Worm (Caenorhabditis elegans) whole organism, L1 larva: Measurements from ENCODE around the gene F20B6.10.

Experiments used
- C16A3.4 ChIP-seq: fragments of 150-350 bp; optimal IDR thresholded peaks from 2 replicates; lab custom pipeline; 2014; ENCODE audit warnings: missing biosample characterization, missing genetic modification characterization
- C34B4.2 ChIP-seq: sonication (generic microtip); optimal IDR thresholded peaks from 2 replicates; lab custom pipeline; 2017; ENCODE audit warnings: mild to moderate bottlenecking, missing genetic modification characterization, missing compliant biosample characterization
- aha-1 ChIP-seq: fragments of 150-350 bp; optimal IDR thresholded peaks from 2 replicates; lab custom pipeline; 2014; ENCODE audit warnings: missing biosample characterization, missing genetic modification characterization
- alr-1 ChIP-seq: fragments of 200-800 bp; sonication (Bioruptor generic); optimal IDR thresholded peaks from 2 replicates; lab custom pipeline; 2018; ENCODE audit warnings: borderline replicate concordance, mild to moderate bottlenecking, missing genetic modification characterization, missing compliant biosample characterization
- ama-1 ChIP-seq: fragments of 150-350 bp; optimal IDR thresholded peaks from 2 replicates; lab custom pipeline; 2014
- blmp-1 ChIP-seq: fragments of 150-350 bp; optimal IDR thresholded peaks from 2 replicates; lab custom pipeline; 2014; ENCODE audit warnings: missing biosample characterization, missing genetic modification characterization
- ceh-82 ChIP-seq, 3 experiments: fragments of 150-350 bp in 1 of 3; sonication (generic microtip) in 2 of 3; optimal IDR thresholded peaks; 2 replicates each; lab custom pipeline; 2014 to 2017; ENCODE audit warnings: missing biosample characterization in 3 of 3, missing genetic modification characterization in 3 of 3
- ceh-88 ChIP-seq: fragments of 200-800 bp; sonication (Bioruptor generic); IDR thresholded peaks from 2 replicates; pipeline ENCODE4 v1.3.6; 2022; ENCODE audit warnings: missing genetic modification characterization, missing compliant biosample characterization
- ces-1 ChIP-seq: fragments of 150-350 bp; optimal IDR thresholded peaks from 2 replicates; lab custom pipeline; 2014; ENCODE audit warnings: missing biosample characterization, missing genetic modification reagents, missing genetic modification characterization
- dsc-1 ChIP-seq: sonication (generic microtip); optimal IDR thresholded peaks from 2 replicates; lab custom pipeline; 2016; ENCODE audit warnings: mild to moderate bottlenecking, missing genetic modification characterization, missing compliant biosample characterization
- efl-3 ChIP-seq: fragments of 200-800 bp; sonication (Bioruptor generic); optimal IDR thresholded peaks from 2 replicates; lab custom pipeline; 2018; ENCODE audit warnings: mild to moderate bottlenecking, missing genetic modification characterization, missing compliant biosample characterization
- egl-13 ChIP-seq: sonication (generic microtip); optimal IDR thresholded peaks from 2 replicates; lab custom pipeline; 2016; ENCODE audit warnings: missing genotype, missing genetic modification reagents, missing genetic modification characterization, missing compliant biosample characterization
- elt-3 ChIP-seq, 6 experiments: fragments of 150-350 bp in 1 of 6; sonication (generic microtip); optimal IDR thresholded peaks; 2 replicates each; lab custom pipeline; 2017 to 2018; ENCODE audit warnings: missing biosample characterization in 6 of 6, missing genetic modification characterization in 6 of 6, inconsistent platforms in 1 of 6
- fkh-10 ChIP-seq: sonication (generic microtip); optimal IDR thresholded peaks from 2 replicates; lab custom pipeline; 2017; ENCODE audit warnings: missing biosample characterization, missing genetic modification reagents, missing genetic modification characterization
- fkh-8 ChIP-seq: sonication (generic microtip); optimal IDR thresholded peaks from 2 replicates; lab custom pipeline; 2016; ENCODE audit warnings: mild to moderate bottlenecking, missing genetic modification characterization, missing compliant biosample characterization
- grh-1 ChIP-seq: fragments of 200-800 bp; sonication (Bioruptor generic); IDR thresholded peaks from 2 replicates; pipeline ENCODE4 v1.3.6; 2022; ENCODE audit warnings: missing genetic modification reagents, missing genetic modification characterization, missing compliant biosample characterization
- hlh-4 ChIP-seq: sonication (generic microtip); optimal IDR thresholded peaks from 2 replicates; lab custom pipeline; 2016; ENCODE audit warnings: mild to moderate bottlenecking, missing genetic modification characterization, missing compliant biosample characterization
- hpl-2 ChIP-seq: fragments of 150-350 bp; optimal IDR thresholded peaks from 2 replicates; lab custom pipeline; 2014; ENCODE audit warnings: missing biosample characterization, missing genetic modification reagents, missing genetic modification characterization
- irx-1 ChIP-seq: sonication (generic microtip); optimal IDR thresholded peaks from 2 replicates; lab custom pipeline; 2016; ENCODE audit warnings: missing genetic modification characterization, missing compliant biosample characterization
- isw-1 ChIP-seq: fragments of 200-800 bp; sonication (Bioruptor generic); IDR thresholded peaks from 2 replicates; pipeline ENCODE4 v1.3.6; 2022; ENCODE audit warnings: missing genetic modification characterization, missing compliant biosample characterization
- jun-1 ChIP-seq: fragments of 150-350 bp; optimal IDR thresholded peaks from 2 replicates; lab custom pipeline; 2014; ENCODE audit warnings: missing biosample characterization, missing genetic modification reagents, missing genetic modification characterization
- lin-13 ChIP-seq: fragments of 150-350 bp; optimal IDR thresholded peaks from 2 replicates; lab custom pipeline; 2014; ENCODE audit warnings: missing biosample characterization, missing genetic modification reagents, missing genetic modification characterization
- lin-14 ChIP-seq: fragments of 200-800 bp; sonication (Bioruptor generic); optimal IDR thresholded peaks from 2 replicates; lab custom pipeline; 2018; ENCODE audit warnings: mild to moderate bottlenecking, missing genetic modification characterization, moderate library complexity, missing compliant biosample characterization
- lin-35 ChIP-seq, 2 experiments: fragments of 150-350 bp; optimal IDR thresholded peaks; 2 replicates each; lab custom pipeline; 2014; ENCODE audit warnings: missing biosample characterization in 2 of 2, missing genetic modification characterization in 2 of 2, missing genetic modification reagents in 2 of 2
- lin-39 ChIP-seq: fragments of 150-350 bp; optimal IDR thresholded peaks from 2 replicates; lab custom pipeline; 2014; ENCODE audit warnings: missing biosample characterization, missing genetic modification reagents, missing genetic modification characterization
- lsy-2 ChIP-seq, 2 experiments: fragments of 150-350 bp; optimal IDR thresholded peaks; 2 replicates each; lab custom pipeline; 2014; ENCODE audit warnings: missing biosample characterization in 2 of 2, missing genetic modification characterization in 2 of 2
- mdl-1 ChIP-seq, 2 experiments: fragments of 150-350 bp; optimal IDR thresholded peaks; 2 replicates each; lab custom pipeline; 2014 to 2017; ENCODE audit warnings: missing biosample characterization in 2 of 2, missing genetic modification characterization in 2 of 2, inconsistent platforms in 1 of 2
- mef-2 ChIP-seq: fragments of 150-350 bp; optimal IDR thresholded peaks from 2 replicates; lab custom pipeline; 2014; ENCODE audit warnings: missing biosample characterization, missing genetic modification characterization
- nhr-11 ChIP-seq: fragments of 150-350 bp; optimal IDR thresholded peaks from 2 replicates; lab custom pipeline; 2014; ENCODE audit warnings: missing biosample characterization, missing genetic modification characterization
- nhr-12 ChIP-seq: sonication (generic microtip); optimal IDR thresholded peaks from 2 replicates; lab custom pipeline; 2017; ENCODE audit warnings: missing biosample characterization, missing genetic modification characterization
- nhr-20 ChIP-seq: sonication (generic microtip); optimal IDR thresholded peaks from 2 replicates; lab custom pipeline; 2016; ENCODE audit warnings: mild to moderate bottlenecking, missing genetic modification characterization, missing compliant biosample characterization
- nhr-28 ChIP-seq: fragments of 150-350 bp; optimal IDR thresholded peaks from 2 replicates; lab custom pipeline; 2014; ENCODE audit warnings: missing biosample characterization, missing genetic modification characterization
- nhr-47 ChIP-seq: sonication (generic microtip); optimal IDR thresholded peaks from 2 replicates; lab custom pipeline; 2016; ENCODE audit warnings: mild to moderate bottlenecking, missing genetic modification characterization, moderate library complexity, missing compliant biosample characterization
- nhr-76 ChIP-seq: sonication (generic microtip); optimal IDR thresholded peaks from 2 replicates; lab custom pipeline; 2017; ENCODE audit warnings: missing biosample characterization, missing genetic modification characterization
- nhr-77 ChIP-seq: fragments of 150-350 bp; optimal IDR thresholded peaks from 2 replicates; lab custom pipeline; 2014; ENCODE audit warnings: missing biosample characterization, missing genetic modification characterization
- nhr-84 ChIP-seq: sonication (generic microtip); optimal IDR thresholded peaks from 2 replicates; lab custom pipeline; 2017; ENCODE audit warnings: missing biosample characterization, missing genetic modification characterization
- nhr-85 ChIP-seq: sonication (generic microtip); peaks from one replicate; lab custom pipeline; 2016; ENCODE audit warnings: missing genetic modification characterization, inconsistent platforms, missing compliant biosample characterization
- pax-3 ChIP-seq: fragments of 200-800 bp; sonication (Bioruptor generic); optimal IDR thresholded peaks from 2 replicates; lab custom pipeline; 2018; ENCODE audit warnings: mild to moderate bottlenecking, missing genetic modification characterization, moderate library complexity, missing compliant biosample characterization
- rnt-1 ChIP-seq: sonication (generic microtip); optimal IDR thresholded peaks from 2 replicates; lab custom pipeline; 2016; ENCODE audit warnings: mild to moderate bottlenecking, missing genetic modification characterization, moderate library complexity, missing compliant biosample characterization
- skn-1 ChIP-seq: fragments of 150-350 bp; optimal IDR thresholded peaks from 2 replicates; lab custom pipeline; 2014; ENCODE audit warnings: missing biosample characterization, missing genetic modification characterization
- snu-23 ChIP-seq: sonication (generic microtip); optimal IDR thresholded peaks from 2 replicates; lab custom pipeline; 2016; ENCODE audit warnings: missing genetic modification characterization, missing compliant biosample characterization
- sox-4 ChIP-seq: sonication (generic microtip); optimal IDR thresholded peaks from 2 replicates; lab custom pipeline; 2016; ENCODE audit warnings: missing genetic modification characterization, missing compliant biosample characterization
- sptf-1 ChIP-seq: fragments of 150-350 bp; optimal IDR thresholded peaks from 2 replicates; lab custom pipeline; 2014; ENCODE audit warnings: missing biosample characterization, missing genetic modification characterization
- sup-37 ChIP-seq: fragments of 200-800 bp; sonication (Bioruptor generic); optimal IDR thresholded peaks from 2 replicates; lab custom pipeline; 2018; ENCODE audit warnings: mild to moderate bottlenecking, missing genetic modification characterization, missing compliant biosample characterization
- tbx-2 ChIP-seq: sonication (generic microtip); optimal IDR thresholded peaks from 2 replicates; lab custom pipeline; 2016; ENCODE audit warnings: missing genetic modification characterization, missing compliant biosample characterization
- tlp-1 ChIP-seq: fragments of 150-350 bp; optimal IDR thresholded peaks from 2 replicates; lab custom pipeline; 2014; ENCODE audit warnings: missing biosample characterization, missing genetic modification characterization
- unc-130 ChIP-seq: fragments of 150-350 bp; optimal IDR thresholded peaks from 2 replicates; lab custom pipeline; 2017; ENCODE audit warnings: missing biosample characterization, missing genetic modification characterization, inconsistent platforms
- unc-62 ChIP-seq: fragments of 150-350 bp; optimal IDR thresholded peaks from 2 replicates; lab custom pipeline; 2014; ENCODE audit warnings: missing biosample characterization, missing genetic modification reagents, missing genetic modification characterization
- unc-86 ChIP-seq: sonication (generic microtip); optimal IDR thresholded peaks from 2 replicates; lab custom pipeline; 2016; ENCODE audit warnings: missing genetic modification characterization, missing compliant biosample characterization
- vab-15 ChIP-seq: sonication (generic microtip); optimal IDR thresholded peaks from 2 replicates; lab custom pipeline; 2017; ENCODE audit warnings: missing genotype, mild to moderate bottlenecking, missing genetic modification characterization, missing compliant biosample characterization
- zag-1 ChIP-seq: fragments of 150-350 bp; optimal IDR thresholded peaks from 2 replicates; lab custom pipeline; 2014; ENCODE audit warnings: missing biosample characterization, missing genetic modification characterization
- ztf-11 ChIP-seq, 2 experiments: sonication (generic microtip); optimal IDR thresholded peaks; 2 replicates each; lab custom pipeline; 2016 to 2017; ENCODE audit warnings: missing genetic modification characterization in 2 of 2, missing biosample characterization in 1 of 2, missing compliant biosample characterization in 1 of 2
- ztf-4 ChIP-seq: fragments of 150-350 bp; optimal IDR thresholded peaks from 2 replicates; lab custom pipeline; 2014; ENCODE audit warnings: missing biosample characterization, missing genetic modification characterization

The F20B6.10 gene

DNA sequence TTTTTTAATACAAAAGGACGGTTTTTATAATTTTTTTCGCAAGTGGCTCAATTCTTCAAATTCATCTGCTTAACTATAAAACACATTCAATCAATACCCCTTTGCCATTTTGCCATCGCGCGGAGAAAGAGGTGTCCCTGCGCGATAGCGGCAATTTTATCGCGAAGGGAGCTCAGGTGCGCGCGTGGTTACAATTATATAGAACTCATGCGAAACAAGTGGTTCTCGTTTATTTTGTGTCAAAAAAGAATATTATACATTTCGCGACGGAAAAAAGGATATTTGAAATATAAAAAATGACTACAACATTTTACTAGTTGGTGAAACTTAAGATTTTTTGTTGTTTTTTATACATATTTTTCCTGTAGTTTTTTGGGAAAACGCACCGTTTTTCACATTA lies 7.9 kb downstream of the F20B6.10 start (continued):
- peak; percentile 94 for TF ChIP-seq aha-1 (tag; lab: Kevin White, UChicago)
- TF ChIP-seq irx-1 (tag; lab: Kevin White, UChicago): peak; percentile 100
- peak; percentile 100 for TF ChIP-seq nhr-47 (tag; lab: Kevin White, UChicago)
- peak; percentile 85 for TF ChIP-seq nhr-12
- TF ChIP-seq dsc-1 (tag; lab: Kevin White, UChicago): peak; percentile 100
- peak; percentile 100 for TF ChIP-seq fkh-10 (GFP tag; lab: Kevin White, UChicago)
- TF ChIP-seq ztf-11 (tag; optimal IDR thresholded peaks at IDR 0.05; lab: Kevin White, UChicago): peak; percentile 78 to 99
- peak; percentile 95 for TF ChIP-seq nhr-76
- TF ChIP-seq mef-2: peak; percentile 88
- TF ChIP-seq ceh-88 (GFP tag; lab: Robert Waterston, UW): peak; percentile 98
- peak; percentile 27 for TF ChIP-seq ama-1
- TF ChIP-seq lin-39 (tag; lab: Kevin White, UChicago): peak; percentile 99
- peak; percentile 96 for TF ChIP-seq fkh-8 (tag; lab: Kevin White, UChicago)
- TF ChIP-seq hlh-4: peak; percentile 89
- peak; percentile 96 for TF ChIP-seq ces-1 (GFP tag; lab: Kevin White, UChicago)
- TF ChIP-seq mdl-1 (tag; optimal IDR thresholded peaks at IDR 0.05; lab: Kevin White, UChicago): peak in 1 of 2 experiments; percentile 95
- TF ChIP-seq jun-1 (tag; lab: Kevin White, UChicago): peak; percentile 100
- no peak for TF ChIP-seq alr-1 (tag; lab: Kevin White, UChicago)
- TF ChIP-seq ceh-82 (tag; optimal IDR thresholded peaks at IDR 0.05; lab: Kevin White, UChicago): peak; percentile 99 to 100 (median 100)
- TF ChIP-seq lin-14: peak; percentile 99
- peak; percentile 99 for TF ChIP-seq unc-86 (tag; lab: Kevin White, UChicago)
- TF ChIP-seq efl-3: peak; percentile 95
- peak; percentile 95 for TF ChIP-seq hpl-2 (GFP tag; lab: Kevin White, UChicago)
- TF ChIP-seq skn-1 (tag; lab: Kevin White, UChicago): peak; percentile 99
- peak; percentile 100 for TF ChIP-seq sox-4 (tag; lab: Kevin White, UChicago)
- peak; percentile 93 for TF ChIP-seq isw-1 (GFP tag; lab: Robert Waterston, UW)
- peak; percentile 99 for TF ChIP-seq ztf-4 (tag; lab: Kevin White, UChicago)
- peak; percentile 33 for TF ChIP-seq C34B4.2 (tag; lab: Kevin White, UChicago)
- peak; percentile 99 for TF ChIP-seq rnt-1 (tag; lab: Kevin White, UChicago)
- TF ChIP-seq tlp-1 (tag; lab: Kevin White, UChicago): no peak
- peak; percentile 95 for TF ChIP-seq unc-130
- peak; percentile 94 for TF ChIP-seq pax-3 (tag; lab: Kevin White, UChicago)

DNA sequence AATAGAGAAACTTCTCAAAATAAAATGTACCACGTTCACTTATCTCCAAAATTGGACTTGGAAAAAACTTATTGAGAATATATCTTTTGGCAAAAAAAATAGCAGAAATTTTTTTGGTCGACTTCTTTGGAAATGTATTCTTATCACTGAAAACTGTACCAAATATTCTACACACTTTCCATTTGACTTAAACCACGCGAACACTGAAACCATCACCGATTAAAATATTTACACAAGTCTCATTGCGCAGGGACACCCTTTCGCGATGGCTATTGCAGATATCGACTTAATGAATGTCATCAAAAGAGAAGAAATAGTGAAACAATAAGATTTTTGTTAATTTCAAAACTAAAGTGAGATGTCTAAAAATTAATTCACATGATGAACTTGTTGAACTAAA lies 8.5 kb downstream of the F20B6.10 start:
- TF ChIP-seq skn-1 (tag; lab: Kevin White, UChicago) (peak; percentile 27), ceh-82 (tag; optimal IDR thresholded peaks at IDR 0.05; lab: Kevin White, UChicago) (peak in 2 of 3 experiments; percentile 23 to 60), tlp-1 (tag; lab: Kevin White, UChicago) (no peak), nhr-84 (tag; lab: Kevin White, UChicago) (no peak), vab-15 (tag; lab: Kevin White, UChicago) (no peak), egl-13 (tag; lab: Kevin White, UChicago) (no peak), jun-1 (tag; lab: Kevin White, UChicago) (peak; percentile 74), ceh-88 (GFP tag; lab: Robert Waterston, UW) (no peak), nhr-85 (tag; lab: Kevin White, UChicago) (no peak), nhr-20 (tag; lab: Kevin White, UChicago) (no peak), tbx-2 (tag; lab: Kevin White, UChicago) (no peak), ces-1 (GFP tag; lab: Kevin White, UChicago) (no peak), blmp-1 (tag; lab: Kevin White, UChicago) (no peak), C16A3.4 (peak; percentile 29), nhr-77 (no peak), unc-62 (GFP tag; lab: Kevin White, UChicago) (no peak), sptf-1 (tag; lab: Kevin White, UChicago) (no peak), sup-37 (no peak), lsy-2 (tag; optimal IDR thresholded peaks at IDR 0.05; lab: Kevin White, UChicago) (peak in 1 of 2 experiments; percentile 17), lin-13 (no peak), nhr-11 (tag; lab: Kevin White, UChicago) (no peak), snu-23 (GFP tag; lab: Kevin White, UChicago) (no peak), zag-1 (no peak), elt-3 (tag; optimal IDR thresholded peaks at IDR 0.05; lab: Kevin White, UChicago) (peak in 2 of 6 experiments; percentile 47 to 52), nhr-28 (tag; lab: Kevin White, UChicago) (no peak), lin-35 (GFP tag; optimal IDR thresholded peaks at IDR 0.05; lab: Kevin White, UChicago) (peak in 1 of 2 experiments; percentile 75), grh-1 (GFP tag; lab: Robert Waterston, UW) (0 out of 2 replicates have a peak, but pooled peaks have one; percentile 33), fkh-8 (tag; lab: Kevin White, UChicago) (peak; percentile 50), fkh-10 (GFP tag; lab: Kevin White, UChicago) (no peak)
